Fruit fly (Drosophila melanogaster): ENCODE measurements around the gene Teh4.
A peak's percentile ranks its signal among the peaks of the same experiment; 100 is the strongest.

The Teh4 gene

DNA sequence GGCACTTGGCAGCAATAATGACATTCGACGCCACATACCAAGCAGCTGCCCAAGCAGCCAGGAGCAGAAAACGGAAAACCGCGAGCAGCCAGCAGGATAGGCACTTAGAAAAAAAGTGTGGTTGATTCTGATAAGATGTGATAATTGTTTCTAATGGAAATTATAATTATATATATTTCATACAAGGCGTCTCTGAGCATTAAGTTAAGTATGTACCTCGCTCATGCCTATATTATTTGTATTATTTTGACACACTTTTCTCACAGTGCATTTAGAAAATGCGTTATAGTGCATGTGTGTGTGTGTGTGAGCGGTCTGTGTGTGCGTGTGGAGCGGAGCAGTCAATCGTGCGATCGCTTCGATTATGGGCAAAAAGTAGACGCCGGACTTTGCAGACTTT, 19.7 kb downstream of the Teh4 start:
- TF ChIP-seq dsf (GFP tag; optimal IDR thresholded peaks at IDR 0.05; ENCODE audit: borderline replicate concordance) (no peak), usp (GFP tag; optimal IDR thresholded peaks at IDR 0.05) (no peak), lola (GFP tag; optimal IDR thresholded peaks at IDR 0.05) (no peak), ey (GFP tag; optimal IDR thresholded peaks at IDR 0.05) (peak; percentile 61), jim (GFP tag; optimal IDR thresholded peaks at IDR 0.05) (no peak), fru (GFP tag; optimal IDR thresholded peaks at IDR 0.05) (peak; percentile 67), Jra (GFP tag; optimal IDR thresholded peaks at IDR 0.05) (no peak), Mio (GFP tag; optimal IDR thresholded peaks at IDR 0.05) (no peak), Dfd (GFP tag; optimal IDR thresholded peaks at IDR 0.05) (no peak), N (GFP tag; optimal IDR thresholded peaks at IDR 0.05) (no peak), h (GFP tag; optimal IDR thresholded peaks at IDR 0.05) (peak; percentile 76), CG9705 (GFP tag; optimal IDR thresholded peaks at IDR 0.05) (peak; percentile 38), woc (GFP tag; optimal IDR thresholded peaks at IDR 0.05) (peak; percentile 19), Abd-B (GFP tag; optimal IDR thresholded peaks at IDR 0.05) (no peak), dmrt93B (GFP tag; optimal IDR thresholded peaks at IDR 0.05) (peak; percentile 34), Dif (GFP tag; optimal IDR thresholded peaks at IDR 0.05; ENCODE audit: partially characterized antibody) (no peak), sage (GFP tag; optimal IDR thresholded peaks at IDR 0.05) (peak; percentile 40), Vsx2 (GFP tag; optimal IDR thresholded peaks at IDR 0.05; ENCODE audit: partially characterized antibody) (no peak), foxo (GFP tag; optimal IDR thresholded peaks at IDR 0.05) (peak in 1 of 2 experiments; percentile 70), Myc (optimal IDR thresholded peaks at IDR 0.05) (no peak), rgr (GFP tag; optimal IDR thresholded peaks at IDR 0.05) (peak; percentile 75), HLH106 (tag; optimal IDR thresholded peaks at IDR 0.05) (peak; percentile 78), Rel (GFP tag; optimal IDR thresholded peaks at IDR 0.05) (no peak), Rel (tag; optimal IDR thresholded peaks at IDR 0.05) (no peak), CG32264 (GFP tag; optimal IDR thresholded peaks at IDR 0.05) (no peak), sv (GFP tag; optimal IDR thresholded peaks at IDR 0.05) (no peak), Hr78 (GFP tag; optimal IDR thresholded peaks at IDR 0.05) (no peak), pan (optimal IDR thresholded peaks at IDR 0.05) (no peak), Hr83 (GFP tag; optimal IDR thresholded peaks at IDR 0.05; ENCODE audit: poor library complexity, severe bottlenecking) (no peak), brk (GFP tag; optimal IDR thresholded peaks at IDR 0.05) (peak; percentile 60), OdsH (GFP tag; optimal IDR thresholded peaks at IDR 0.05) (peak; percentile 49), Sp1 (GFP tag; optimal IDR thresholded peaks at IDR 0.05) (peak; percentile 72), GATAd (GFP tag; optimal IDR thresholded peaks at IDR 0.05) (no peak), psq (GFP tag; optimal IDR thresholded peaks at IDR 0.05) (peak; percentile 38), CrebA (GFP tag; optimal IDR thresholded peaks at IDR 0.05; ENCODE audit: borderline replicate concordance) (no peak), br (GFP tag; optimal IDR thresholded peaks at IDR 0.05) (peak; percentile 54), tai (GFP tag; optimal IDR thresholded peaks at IDR 0.05) (no peak), Hnf4 (GFP tag; optimal IDR thresholded peaks at IDR 0.05) (peak; percentile 37), dl (GFP tag; optimal IDR thresholded peaks at IDR 0.05; ENCODE audit: insufficient read depth in 1 of 2, partially characterized antibody in 2 of 2) (no peak)

DNA sequence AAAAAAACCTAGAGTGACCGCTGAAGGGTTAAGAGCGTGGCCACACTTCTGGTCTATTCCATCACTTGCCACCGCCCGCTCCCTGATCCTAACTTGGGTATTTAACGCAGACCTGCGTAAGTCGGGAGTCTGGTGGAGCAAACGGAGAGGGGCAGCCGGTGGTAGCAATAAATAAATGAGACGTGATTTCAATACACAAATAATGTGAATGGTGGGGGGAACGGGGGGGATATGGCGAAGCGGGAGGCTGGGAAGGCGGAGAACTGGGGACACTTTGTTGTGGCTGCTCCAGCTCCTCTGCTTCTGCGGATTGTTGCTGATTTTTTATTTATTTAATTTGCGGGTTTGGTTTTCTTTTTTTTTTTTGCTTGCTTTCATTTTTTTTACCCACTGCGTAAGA, 20.2 kb downstream of the Teh4 start:
- TF ChIP-seq psq (GFP tag; optimal IDR thresholded peaks at IDR 0.05) (no peak), usp (GFP tag; optimal IDR thresholded peaks at IDR 0.05) (no peak)

DNA sequence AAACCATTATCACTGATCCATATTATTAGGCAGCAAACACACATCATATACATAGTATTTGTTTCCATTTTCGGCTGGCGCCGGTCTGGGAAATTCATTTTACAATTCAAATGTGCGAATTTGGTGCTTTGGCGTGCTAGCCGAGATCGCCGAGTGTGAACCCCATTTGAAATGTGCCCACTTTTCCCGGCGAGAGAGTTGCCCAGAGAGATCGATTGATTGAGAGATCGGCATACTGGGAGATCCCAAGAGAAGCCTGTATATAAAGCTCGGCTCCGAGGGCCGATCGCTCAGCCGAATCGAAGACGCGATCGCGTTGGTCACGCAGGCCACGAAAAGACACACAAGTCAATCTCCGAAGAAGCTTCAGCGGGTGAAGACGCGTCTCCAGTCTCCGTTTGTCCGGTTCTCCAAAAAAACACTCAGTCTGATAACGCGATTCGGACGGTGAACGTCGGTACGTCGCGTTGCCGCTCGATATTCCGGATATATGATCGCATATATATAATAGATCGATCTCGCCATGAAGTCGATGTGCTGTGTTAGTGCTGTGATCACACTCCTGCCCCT, 29.6 kb downstream of the Teh4 start, which contains the start of gene CG1299:
Gene CG1299 (plus strand): TSS at position 291 of the 570 bp plus-strand sequence.
- TF ChIP-seq jim (GFP tag; optimal IDR thresholded peaks at IDR 0.05) (peak; percentile 13), br (GFP tag; optimal IDR thresholded peaks at IDR 0.05) (peak; percentile 9), Mio (GFP tag; optimal IDR thresholded peaks at IDR 0.05) (no peak), fru (GFP tag; optimal IDR thresholded peaks at IDR 0.05) (peak; percentile 24), Vsx2 (GFP tag; optimal IDR thresholded peaks at IDR 0.05; ENCODE audit: partially characterized antibody) (peak; percentile 10), h (GFP tag; optimal IDR thresholded peaks at IDR 0.05) (peak; percentile 20), Rel (GFP tag; optimal IDR thresholded peaks at IDR 0.05) (no peak), Rel (tag; optimal IDR thresholded peaks at IDR 0.05) (peak; percentile 93), Hr83 (GFP tag; optimal IDR thresholded peaks at IDR 0.05; ENCODE audit: poor library complexity, severe bottlenecking) (no peak), Abd-B (GFP tag; optimal IDR thresholded peaks at IDR 0.05) (no peak), Hnf4 (GFP tag; optimal IDR thresholded peaks at IDR 0.05) (no peak), sv (GFP tag; optimal IDR thresholded peaks at IDR 0.05) (no peak), Dif (GFP tag; optimal IDR thresholded peaks at IDR 0.05; ENCODE audit: partially characterized antibody) (peak; percentile 35), Myc (optimal IDR thresholded peaks at IDR 0.05) (no peak), dl (GFP tag; optimal IDR thresholded peaks at IDR 0.05; ENCODE audit: insufficient read depth in 1 of 2, partially characterized antibody in 2 of 2) (peak in 1 of 2 experiments; percentile 44), sage (GFP tag; optimal IDR thresholded peaks at IDR 0.05) (no peak), dsf (GFP tag; optimal IDR thresholded peaks at IDR 0.05; ENCODE audit: borderline replicate concordance) (no peak)

Data from whole organism, wandering third instar larva.